Worm (Caenorhabditis elegans) whole organism, mixed stage, embryonic: ENCODE results near the gene crt-1.

Source experiments
- M03D4.4 ChIP-seq: sonication (generic microtip); optimal IDR thresholded peaks from 2 replicates; lab custom pipeline; 2017; ENCODE audit warnings: mild to moderate bottlenecking, missing genetic modification characterization, missing compliant biosample characterization
- lin-13 ChIP-seq: fragments of 150-350 bp; optimal IDR thresholded peaks from 2 replicates; lab custom pipeline; 2014; ENCODE audit warnings: missing biosample characterization, missing genetic modification characterization
- mep-1 ChIP-seq: fragments of 150-350 bp; optimal IDR thresholded peaks from 2 replicates; lab custom pipeline; 2017; ENCODE audit warnings: missing biosample characterization, missing genetic modification reagents, missing genetic modification characterization, inconsistent platforms
- nhr-237 ChIP-seq: fragments of 150-350 bp; optimal IDR thresholded peaks from 2 replicates; lab custom pipeline; 2014; ENCODE audit warnings: missing biosample characterization, missing genetic modification characterization
- pha-4 ChIP-seq: fragments of 150-350 bp; optimal IDR thresholded peaks from 2 replicates; lab custom pipeline; 2018; ENCODE audit warnings: missing biosample characterization, missing genetic modification reagents, missing genetic modification characterization
- snpc-4 ChIP-seq: fragments of 150-350 bp; optimal IDR thresholded peaks from 2 replicates; lab custom pipeline; 2014; ENCODE audit warnings: missing biosample characterization, missing genetic modification characterization
- unc-39 ChIP-seq: fragments of 150-350 bp; optimal IDR thresholded peaks from 2 replicates; lab custom pipeline; 2014; ENCODE audit warnings: missing biosample characterization, missing genetic modification characterization

ce11 chrV:6051159-6051558 lies 49.2 kb downstream of the crt-1 start, which contains the start of gene jamp-1:
- TF ChIP-seq unc-39 (no peak), pha-4 (tag; lab: Kevin White, UChicago) (no peak), nhr-237 (tag; lab: Kevin White, UChicago) (no peak), snpc-4 (tag; lab: Kevin White, UChicago) (no peak), mep-1 (tag; lab: Kevin White, UChicago) (no peak), M03D4.4 (no peak), lin-13 (no peak)
